Worm (Caenorhabditis elegans) whole organism, L2 larva: ENCODE data around the gene Y53G8AR.8.

Experiments used
- mdl-1 ChIP-seq, 2 experiments: fragments of 150-350 bp in 1 of 2; sonication (generic microtip) in 1 of 2; optimal IDR thresholded peaks; 2 replicates each; lab custom pipeline; 2017; ENCODE audit warnings: missing biosample characterization in 2 of 2, missing genetic modification characterization in 2 of 2
- nhr-77 ChIP-seq: fragments of 150-350 bp; optimal IDR thresholded peaks from 2 replicates; lab custom pipeline; 2014; ENCODE audit warnings: missing biosample characterization, missing genetic modification characterization
- sma-3 ChIP-seq: sonication (generic microtip); optimal IDR thresholded peaks from 2 replicates; lab custom pipeline; 2016; ENCODE audit warnings: missing genetic modification reagents, missing genetic modification characterization, missing compliant biosample characterization
- zag-1 ChIP-seq: fragments of 150-350 bp; optimal IDR thresholded peaks from 2 replicates; lab custom pipeline; 2014; ENCODE audit warnings: missing biosample characterization, missing genetic modification characterization
- ztf-1 ChIP-seq: fragments of 200-800 bp; sonication (Bioruptor generic); conservative IDR thresholded peaks from 2 replicates; pipeline ENCODE4 v1.3.6; 2022; ENCODE audit warnings: missing genetic modification characterization, missing compliant biosample characterization

- TF ChIP-seq sma-3 (GFP tag; lab: Kevin White, UChicago) (no peak), nhr-77 (tag; lab: Kevin White, UChicago) (no peak), ztf-1 (GFP tag; lab: Robert Waterston, UW) (no peak), mdl-1 (tag; optimal IDR thresholded peaks at IDR 0.05; lab: Kevin White, UChicago) (no peak), zag-1 (tag; lab: Kevin White, UChicago) (no peak)
Measured at ce11 chrIII:3240893-3241292, 53.2 kb downstream of the Y53G8AR.8 start.
